Fruit fly (Drosophila melanogaster): ENCODE measurements around the gene Axud1.

dm6 chr2L:2399897-2400296 is 34.8 kb downstream of the Axud1 start, which contains the start of gene VGlut:
- no peak for TF ChIP-seq fu2 (GFP tag; optimal IDR thresholded peaks at IDR 0.05)
- TF ChIP-seq run (tag; optimal IDR thresholded peaks at IDR 0.05): no peak
- TF ChIP-seq Eip74EF (GFP tag; optimal IDR thresholded peaks at IDR 0.05): no peak
- no peak for TF ChIP-seq dimm (GFP tag; IDR thresholded peaks at IDR 0.05)
- no peak for TF ChIP-seq fru (optimal IDR thresholded peaks at IDR 0.05)
- TF ChIP-seq tna (GFP tag; IDR thresholded peaks at IDR 0.05; ENCODE audit: partially characterized antibody): no peak
- no peak for TF ChIP-seq CG2889 (GFP tag; IDR thresholded peaks at IDR 0.05)
- TF ChIP-seq crp (GFP tag; optimal IDR thresholded peaks at IDR 0.05): no peak

Data from whole organism, embryonic.